Worm (Caenorhabditis elegans) whole organism, L1 larva: Measurements from ENCODE around the gene ech-1.1.
A peak's percentile ranks its signal among the peaks of the same experiment; 100 is the strongest.

ENCODE experiments used
- aha-1 ChIP-seq: fragments of 150-350 bp; optimal IDR thresholded peaks from 2 replicates; lab custom pipeline; 2014; ENCODE audit warnings: missing biosample characterization, missing genetic modification characterization
- ama-1 ChIP-seq: fragments of 150-350 bp; optimal IDR thresholded peaks from 2 replicates; lab custom pipeline; 2014
- blmp-1 ChIP-seq: fragments of 150-350 bp; optimal IDR thresholded peaks from 2 replicates; lab custom pipeline; 2014; ENCODE audit warnings: missing biosample characterization, missing genetic modification characterization
- ceh-63 ChIP-seq: fragments of 200-800 bp; sonication (Bioruptor generic); optimal IDR thresholded peaks from 2 replicates; lab custom pipeline; 2018; ENCODE audit warnings: mild to moderate bottlenecking, missing genetic modification characterization, missing compliant biosample characterization
- ceh-8 ChIP-seq: fragments of 200-800 bp; sonication (Bioruptor generic); optimal IDR thresholded peaks from 2 replicates; lab custom pipeline; 2018; ENCODE audit warnings: mild to moderate bottlenecking, missing genetic modification characterization, moderate library complexity, missing compliant biosample characterization
- ceh-82 ChIP-seq, 3 experiments: fragments of 150-350 bp in 1 of 3; sonication (generic microtip) in 2 of 3; optimal IDR thresholded peaks; 2 replicates each; lab custom pipeline; 2014 to 2017; ENCODE audit warnings: missing biosample characterization in 3 of 3, missing genetic modification characterization in 3 of 3
- efl-1 ChIP-seq, 4 experiments: fragments of 150-350 bp; optimal IDR thresholded peaks in 3 of 4; peaks in 1 of 4; 1 replicate in 1 of 4; 2 replicates in 3 of 4; lab custom pipeline; 2014; ENCODE audit warnings: missing biosample characterization in 2 of 4, missing genetic modification characterization in 2 of 4, missing genetic modification reagents in 2 of 4
- efl-3 ChIP-seq: fragments of 200-800 bp; sonication (Bioruptor generic); optimal IDR thresholded peaks from 2 replicates; lab custom pipeline; 2018; ENCODE audit warnings: mild to moderate bottlenecking, missing genetic modification characterization, missing compliant biosample characterization
- egl-13 ChIP-seq: sonication (generic microtip); optimal IDR thresholded peaks from 2 replicates; lab custom pipeline; 2016; ENCODE audit warnings: missing genotype, missing genetic modification reagents, missing genetic modification characterization, missing compliant biosample characterization
- elt-2 ChIP-seq: sonication (generic microtip); optimal IDR thresholded peaks from 2 replicates; lab custom pipeline; 2016; ENCODE audit warnings: missing genetic modification characterization, mild to moderate bottlenecking, inconsistent platforms, missing compliant biosample characterization, missing genetic modification reagents
- fkh-4 ChIP-seq: sonication (generic microtip); optimal IDR thresholded peaks from 2 replicates; lab custom pipeline; 2016; ENCODE audit warnings: missing compliant biosample characterization, missing genetic modification characterization, borderline replicate concordance
- irx-1 ChIP-seq: sonication (generic microtip); optimal IDR thresholded peaks from 2 replicates; lab custom pipeline; 2016; ENCODE audit warnings: missing genetic modification characterization, missing compliant biosample characterization
- isw-1 ChIP-seq: fragments of 200-800 bp; sonication (Bioruptor generic); IDR thresholded peaks from 2 replicates; pipeline ENCODE4 v1.3.6; 2022; ENCODE audit warnings: missing genetic modification characterization, missing compliant biosample characterization
- jun-1 ChIP-seq: fragments of 150-350 bp; optimal IDR thresholded peaks from 2 replicates; lab custom pipeline; 2014; ENCODE audit warnings: missing biosample characterization, missing genetic modification reagents, missing genetic modification characterization
- lin-13 ChIP-seq: fragments of 150-350 bp; optimal IDR thresholded peaks from 2 replicates; lab custom pipeline; 2014; ENCODE audit warnings: missing biosample characterization, missing genetic modification reagents, missing genetic modification characterization
- lin-15B ChIP-seq: fragments of 150-350 bp; sonication (generic microtip); optimal IDR thresholded peaks from 3 replicates; lab custom pipeline; 2014; ENCODE audit warnings: missing biosample characterization, missing genetic modification characterization
- lin-35 ChIP-seq, 2 experiments: fragments of 150-350 bp; optimal IDR thresholded peaks; 2 replicates each; lab custom pipeline; 2014; ENCODE audit warnings: missing biosample characterization in 2 of 2, missing genetic modification characterization in 2 of 2, missing genetic modification reagents in 2 of 2
- lin-39 ChIP-seq: fragments of 150-350 bp; optimal IDR thresholded peaks from 2 replicates; lab custom pipeline; 2014; ENCODE audit warnings: missing biosample characterization, missing genetic modification reagents, missing genetic modification characterization
- lir-3 ChIP-seq: sonication (generic microtip); optimal IDR thresholded peaks from 2 replicates; lab custom pipeline; 2016; ENCODE audit warnings: mild to moderate bottlenecking, missing genetic modification characterization, moderate library complexity, missing compliant biosample characterization; ENCODE audit not compliant: poor library complexity
- mef-2 ChIP-seq: fragments of 150-350 bp; optimal IDR thresholded peaks from 2 replicates; lab custom pipeline; 2014; ENCODE audit warnings: missing biosample characterization, missing genetic modification characterization
- nhr-20 ChIP-seq: sonication (generic microtip); optimal IDR thresholded peaks from 2 replicates; lab custom pipeline; 2016; ENCODE audit warnings: mild to moderate bottlenecking, missing genetic modification characterization, missing compliant biosample characterization
- nhr-47 ChIP-seq: sonication (generic microtip); optimal IDR thresholded peaks from 2 replicates; lab custom pipeline; 2016; ENCODE audit warnings: mild to moderate bottlenecking, missing genetic modification characterization, moderate library complexity, missing compliant biosample characterization
- nhr-71 ChIP-seq: sonication (generic microtip); optimal IDR thresholded peaks from 2 replicates; lab custom pipeline; 2016; ENCODE audit warnings: mild to moderate bottlenecking, missing genetic modification characterization, moderate library complexity, missing compliant biosample characterization
- pag-3 ChIP-seq: sonication (generic microtip); optimal IDR thresholded peaks from 2 replicates; lab custom pipeline; 2017; ENCODE audit warnings: missing genetic modification characterization, mild to moderate bottlenecking, missing compliant biosample characterization, antibody characterized with exemption, borderline replicate concordance; ENCODE audit not compliant: insufficient read depth
- pax-3 ChIP-seq: fragments of 200-800 bp; sonication (Bioruptor generic); optimal IDR thresholded peaks from 2 replicates; lab custom pipeline; 2018; ENCODE audit warnings: mild to moderate bottlenecking, missing genetic modification characterization, moderate library complexity, missing compliant biosample characterization
- pqm-1 ChIP-seq: sonication (generic microtip); optimal IDR thresholded peaks from 3 replicates; lab custom pipeline; 2017; ENCODE audit warnings: missing biosample characterization, missing genetic modification characterization
- skn-1 ChIP-seq: fragments of 150-350 bp; optimal IDR thresholded peaks from 2 replicates; lab custom pipeline; 2014; ENCODE audit warnings: missing biosample characterization, missing genetic modification characterization
- sox-4 ChIP-seq: sonication (generic microtip); optimal IDR thresholded peaks from 2 replicates; lab custom pipeline; 2016; ENCODE audit warnings: missing genetic modification characterization, missing compliant biosample characterization
- sptf-1 ChIP-seq: fragments of 150-350 bp; optimal IDR thresholded peaks from 2 replicates; lab custom pipeline; 2014; ENCODE audit warnings: missing biosample characterization, missing genetic modification characterization
- sup-37 ChIP-seq: fragments of 200-800 bp; sonication (Bioruptor generic); optimal IDR thresholded peaks from 2 replicates; lab custom pipeline; 2018; ENCODE audit warnings: mild to moderate bottlenecking, missing genetic modification characterization, missing compliant biosample characterization
- tlp-1 ChIP-seq: fragments of 150-350 bp; optimal IDR thresholded peaks from 2 replicates; lab custom pipeline; 2014; ENCODE audit warnings: missing biosample characterization, missing genetic modification characterization
- unc-30 ChIP-seq: sonication (generic microtip); optimal IDR thresholded peaks from 2 replicates; lab custom pipeline; 2017; ENCODE audit warnings: missing biosample characterization, missing genetic modification characterization
- unc-62 ChIP-seq: fragments of 150-350 bp; optimal IDR thresholded peaks from 2 replicates; lab custom pipeline; 2014; ENCODE audit warnings: missing biosample characterization, missing genetic modification reagents, missing genetic modification characterization
- zip-4 ChIP-seq: fragments of 200-800 bp; sonication (Bioruptor generic); optimal IDR thresholded peaks from 2 replicates; lab custom pipeline; 2018; ENCODE audit warnings: mild to moderate bottlenecking, missing genetic modification characterization, moderate library complexity, missing compliant biosample characterization
- ztf-11 ChIP-seq, 2 experiments: sonication (generic microtip); optimal IDR thresholded peaks; 2 replicates each; lab custom pipeline; 2016 to 2017; ENCODE audit warnings: missing genetic modification characterization in 2 of 2, missing biosample characterization in 1 of 2, missing compliant biosample characterization in 1 of 2

ech-1.1 gene

DNA sequence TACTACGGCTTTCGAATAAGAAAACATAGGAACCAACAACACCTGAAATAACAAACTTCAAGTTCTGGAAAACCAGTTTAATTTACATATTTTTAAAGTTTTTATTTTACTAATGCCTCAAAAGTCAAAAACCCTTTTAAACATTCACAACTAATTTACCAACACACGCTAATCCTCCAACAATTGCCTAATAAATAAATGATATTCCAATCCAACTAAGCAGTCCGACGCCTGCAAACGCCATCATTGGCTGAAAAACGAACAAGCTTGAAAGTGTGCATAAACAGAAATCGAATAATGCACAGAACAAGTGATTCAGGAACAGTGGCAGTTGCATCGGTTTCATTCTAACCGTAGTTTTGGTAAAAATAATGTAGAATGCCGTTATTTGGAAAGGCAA lies 6.5 kb upstream of the ech-1.1 start:
- no peak for TF ChIP-seq efl-1 (optimal IDR thresholded peaks at IDR 0.05; lab: Kevin White, UChicago)
- TF ChIP-seq efl-1 (GFP tag; optimal IDR thresholded peaks at IDR 0.05 in 1 of 2; lab: Kevin White, UChicago), result no peak
- TF ChIP-seq fkh-4 (tag; lab: Kevin White, UChicago), result no peak
- no peak for TF ChIP-seq nhr-20 (tag; lab: Kevin White, UChicago)
- no peak for TF ChIP-seq sptf-1 (tag; lab: Kevin White, UChicago)
- TF ChIP-seq zip-4, result no peak
- TF ChIP-seq blmp-1 (tag; lab: Kevin White, UChicago), result no peak
- no peak for TF ChIP-seq lin-39
- TF ChIP-seq mef-2 (tag; lab: Kevin White, UChicago), result no peak

DNA sequence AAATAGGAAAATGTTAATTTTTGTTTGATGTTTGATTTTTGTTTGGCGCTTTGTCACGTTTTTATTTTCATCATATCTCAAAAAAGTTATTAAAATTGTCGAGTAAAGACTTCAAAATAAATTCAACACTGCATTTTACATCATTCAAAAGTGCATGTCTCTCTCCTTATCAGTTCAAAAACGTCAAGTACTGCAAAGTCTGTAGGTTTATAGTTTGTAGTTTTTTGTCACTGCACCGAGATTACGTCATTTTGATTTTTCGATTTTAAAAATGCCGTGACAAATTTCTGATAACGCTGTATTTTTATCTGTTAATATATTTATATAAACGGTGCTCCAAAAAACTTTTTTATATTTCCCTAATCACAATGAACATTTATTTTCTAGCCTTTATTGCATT lies 6.7 kb downstream of the ech-1.1 start, which contains the start of gene C29F3.7:
Gene C29F3.7 (plus strand): TSS at position 254 of the 400 bp plus-strand sequence.
- TF ChIP-seq skn-1 (tag; lab: Kevin White, UChicago) (no peak), ceh-8 (GFP tag; lab: Kevin White, UChicago) (no peak), lin-35 (GFP tag; optimal IDR thresholded peaks at IDR 0.05; lab: Kevin White, UChicago) (peak in 1 of 2 experiments; percentile 42), pax-3 (tag; lab: Kevin White, UChicago) (peak; percentile 67), pqm-1 (tag; lab: Kevin White, UChicago) (peak; percentile 55), elt-2 (tag; lab: Kevin White, UChicago) (peak; percentile 98), efl-1 (optimal IDR thresholded peaks at IDR 0.05; lab: Kevin White, UChicago) (no peak), efl-1 (GFP tag; optimal IDR thresholded peaks at IDR 0.05 in 1 of 2; lab: Kevin White, UChicago) (peak in 1 of 2 experiments; percentile 44), nhr-20 (tag; lab: Kevin White, UChicago) (peak; percentile 63), ztf-11 (tag; optimal IDR thresholded peaks at IDR 0.05; lab: Kevin White, UChicago) (no peak)

- TF ChIP-seq elt-2 (tag; lab: Kevin White, UChicago), result no peak
- no peak for TF ChIP-seq aha-1 (tag; lab: Kevin White, UChicago)
- no peak for TF ChIP-seq ceh-82 (tag; optimal IDR thresholded peaks at IDR 0.05; lab: Kevin White, UChicago)
- no peak for TF ChIP-seq sup-37 (GFP tag; lab: Kevin White, UChicago)
- TF ChIP-seq nhr-71 (tag; lab: Kevin White, UChicago), result no peak
- no peak for TF ChIP-seq ceh-63 (GFP tag; lab: Kevin White, UChicago)
- no peak for TF ChIP-seq jun-1 (tag; lab: Kevin White, UChicago)
- TF ChIP-seq tlp-1 (tag; lab: Kevin White, UChicago), result no peak
- no peak for TF ChIP-seq lin-13 (GFP tag; lab: Kevin White, UChicago)
Observed at ce11 chrV:15352376-15352775, 8.9 kb downstream of the ech-1.1 start, which contains the start of gene srx-58. TSS of gene srx-58 (plus strand) at chrV:15352676.

DNA sequence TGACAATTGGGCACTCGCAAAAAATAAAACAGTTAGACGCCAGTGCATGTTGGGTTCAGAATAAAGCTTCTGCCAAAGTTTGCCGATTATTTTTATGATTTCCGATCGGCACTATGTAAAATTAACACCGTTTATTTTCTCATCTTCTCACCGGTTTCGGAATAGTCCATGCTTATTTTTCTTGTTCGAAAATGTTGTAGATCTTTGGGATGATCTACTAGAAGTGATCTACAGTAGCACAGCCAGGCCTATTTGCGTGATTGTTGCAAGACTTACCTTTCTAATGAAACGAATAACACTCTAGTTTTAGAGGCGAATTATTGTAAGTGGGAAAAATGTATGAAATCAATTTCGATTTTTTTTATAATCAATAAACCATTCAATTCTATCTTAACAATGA lies 10.7 kb downstream of the ech-1.1 start, which contains the start of gene clec-231:
Gene clec-231 (minus strand): TSS at position 101 of the 400 bp plus-strand sequence.
- TF ChIP-seq pax-3 (tag; lab: Kevin White, UChicago) (no peak), egl-13 (no peak), pag-3 (no peak), isw-1 (GFP tag; lab: Robert Waterston, UW) (no peak), elt-2 (tag; lab: Kevin White, UChicago) (no peak), ztf-11 (tag; optimal IDR thresholded peaks at IDR 0.05; lab: Kevin White, UChicago) (no peak), ceh-82 (tag; optimal IDR thresholded peaks at IDR 0.05; lab: Kevin White, UChicago) (no peak), nhr-71 (tag; lab: Kevin White, UChicago) (no peak), efl-3 (GFP tag; lab: Kevin White, UChicago) (no peak), sox-4 (tag; lab: Kevin White, UChicago) (no peak), irx-1 (tag; lab: Kevin White, UChicago) (no peak), unc-62 (GFP tag; lab: Kevin White, UChicago) (no peak), unc-30 (tag; lab: Kevin White, UChicago) (no peak), ama-1 (lab: Kevin White, UChicago) (no peak), lir-3 (tag; lab: Kevin White, UChicago) (no peak), lin-15B (tag; lab: Kevin White, UChicago) (no peak), pqm-1 (tag; lab: Kevin White, UChicago) (no peak), nhr-47 (no peak)
